Worm (Caenorhabditis elegans) whole organism, L4 larva: Measurements from ENCODE around the gene nlp-45.

Source experiments
- F26F4.8 ChIP-seq: fragments of 200-800 bp; sonication (Bioruptor generic); conservative IDR thresholded peaks from 2 replicates; pipeline ENCODE4 v1.3.6; 2022; ENCODE audit warnings: missing genetic modification characterization, missing compliant biosample characterization
- Y105C5A.15 ChIP-seq: fragments of 200-800 bp; sonication (Bioruptor generic); IDR thresholded peaks from 2 replicates; pipeline ENCODE4 v1.3.6; 2022; ENCODE audit warnings: missing genetic modification characterization, missing compliant biosample characterization
- ZK337.2 ChIP-seq: fragments of 200-800 bp; sonication (Bioruptor generic); IDR thresholded peaks from 2 replicates; pipeline ENCODE4 v1.3.6; 2022; ENCODE audit warnings: missing genetic modification reagents, missing genetic modification characterization, missing compliant biosample characterization
- aha-1 ChIP-seq: fragments of 150-350 bp; peaks from one replicate; lab custom pipeline; 2014; ENCODE audit warnings: missing biosample characterization, missing genetic modification characterization
- ama-1 ChIP-seq: fragments of 150-350 bp; optimal IDR thresholded peaks from 2 replicates; lab custom pipeline; 2014; ENCODE audit warnings: inconsistent platforms, mixed read lengths
- ceh-82 ChIP-seq: sonication (generic microtip); optimal IDR thresholded peaks from 2 replicates; lab custom pipeline; 2017; ENCODE audit warnings: missing biosample characterization, missing genetic modification characterization
- daf-16 ChIP-seq, 3 experiments: sonication (generic microtip); optimal IDR thresholded peaks; 2 replicates each; lab custom pipeline; 2016 to 2017; ENCODE audit warnings: missing genetic modification characterization in 3 of 3, missing genetic modification reagents in 3 of 3, mild to moderate bottlenecking in 2 of 3, missing compliant biosample characterization in 2 of 3, missing biosample characterization in 1 of 3, moderate library complexity in 1 of 3
- dmd-6 ChIP-seq: fragments of 200-800 bp; sonication (Bioruptor generic); IDR thresholded peaks from 2 replicates; pipeline ENCODE4 v1.3.6; 2022; ENCODE audit warnings: missing genetic modification reagents, missing genetic modification characterization, missing compliant biosample characterization
- duxl-1 ChIP-seq: sonication (generic microtip); optimal IDR thresholded peaks from 2 replicates; lab custom pipeline; 2016; ENCODE audit warnings: mild to moderate bottlenecking, missing genetic modification characterization, moderate library complexity, missing compliant biosample characterization; ENCODE audit not compliant: poor library complexity
- dve-1 ChIP-seq: sonication (generic microtip); optimal IDR thresholded peaks from 2 replicates; lab custom pipeline; 2017; ENCODE audit warnings: antibody characterized with exemption, mild to moderate bottlenecking, missing genetic modification characterization, missing compliant biosample characterization; ENCODE audit not compliant: insufficient read depth
- fos-1 ChIP-seq: fragments of 150-350 bp; optimal IDR thresholded peaks from 2 replicates; lab custom pipeline; 2014; ENCODE audit warnings: missing biosample characterization, missing genetic modification characterization
- hlh-11 ChIP-seq: fragments of 200-800 bp; sonication (Bioruptor generic); optimal IDR thresholded peaks from 2 replicates; lab custom pipeline; 2018; ENCODE audit warnings: mild to moderate bottlenecking, missing genetic modification characterization, missing compliant biosample characterization
- hlh-30 ChIP-seq: sonication (generic microtip); optimal IDR thresholded peaks from 2 replicates; lab custom pipeline; 2017; ENCODE audit warnings: antibody characterized with exemption, mild to moderate bottlenecking, missing genetic modification characterization, missing compliant biosample characterization; ENCODE audit not compliant: insufficient read depth
- hmg-1.1 ChIP-seq: fragments of 200-800 bp; sonication (Bioruptor generic); IDR thresholded peaks from 2 replicates; pipeline ENCODE4 v1.3.6; 2022; ENCODE audit warnings: missing genetic modification reagents, missing genetic modification characterization, missing compliant biosample characterization
- lin-13 ChIP-seq: fragments of 150-350 bp; optimal IDR thresholded peaks from 2 replicates; lab custom pipeline; 2014; ENCODE audit warnings: missing biosample characterization, missing genetic modification reagents, missing genetic modification characterization
- mep-1 ChIP-seq: fragments of 150-350 bp; sonication (generic microtip); optimal IDR thresholded peaks from 3 replicates; lab custom pipeline; 2014; ENCODE audit warnings: missing biosample characterization, missing genetic modification characterization
- mes-2 ChIP-seq: sonication (generic microtip); optimal IDR thresholded peaks from 2 replicates; lab custom pipeline; 2016; ENCODE audit warnings: missing genotype, mild to moderate bottlenecking, missing genetic modification characterization, missing compliant biosample characterization; ENCODE audit not compliant: poor library complexity, severe bottlenecking
- mxl-3 ChIP-seq: fragments of 200-800 bp; sonication (Bioruptor generic); optimal IDR thresholded peaks from 2 replicates; lab custom pipeline; 2018; ENCODE audit warnings: mild to moderate bottlenecking, missing genetic modification characterization, missing compliant biosample characterization
- nhr-111 ChIP-seq: fragments of 200-800 bp; sonication (Bioruptor generic); optimal IDR thresholded peaks from 2 replicates; lab custom pipeline; 2018; ENCODE audit warnings: mild to moderate bottlenecking, missing genetic modification characterization, missing compliant biosample characterization
- nhr-25 ChIP-seq: sonication (generic microtip); optimal IDR thresholded peaks from 2 replicates; lab custom pipeline; 2017; ENCODE audit warnings: missing genetic modification characterization, mild to moderate bottlenecking, missing compliant biosample characterization, antibody characterized with exemption, moderate library complexity, borderline replicate concordance; ENCODE audit not compliant: insufficient read depth
- nhr-28 ChIP-seq: fragments of 150-350 bp; optimal IDR thresholded peaks from 2 replicates; lab custom pipeline; 2014; ENCODE audit warnings: missing biosample characterization, missing genetic modification characterization
- nhr-6 ChIP-seq: fragments of 150-350 bp; optimal IDR thresholded peaks from 2 replicates; lab custom pipeline; 2014; ENCODE audit warnings: missing biosample characterization, missing genetic modification characterization
- nhr-77 ChIP-seq: fragments of 150-350 bp; optimal IDR thresholded peaks from 2 replicates; lab custom pipeline; 2014; ENCODE audit warnings: missing biosample characterization, missing genetic modification characterization
- pha-4 ChIP-seq, 2 experiments: fragments of 150-350 bp in 1 of 2; fragments of 200-800 bp in 1 of 2; sonication (Bioruptor generic) in 1 of 2; IDR thresholded peaks in 1 of 2; optimal IDR thresholded peaks in 1 of 2; 2 replicates each; pipeline versions ENCODE4 v1.3.6 to Lab custom; 2014 to 2022; ENCODE audit warnings: missing genetic modification characterization in 2 of 2, missing genetic modification reagents in 2 of 2, missing biosample characterization in 1 of 2, missing compliant biosample characterization in 1 of 2
- php-3 ChIP-seq: fragments of 200-800 bp; sonication (Bioruptor generic); IDR thresholded peaks from 2 replicates; pipeline ENCODE4 v1.3.6; 2022; ENCODE audit warnings: missing genetic modification reagents, missing genetic modification characterization, missing compliant biosample characterization
- pqm-1 ChIP-seq: sonication (generic microtip); optimal IDR thresholded peaks from 2 replicates; lab custom pipeline; 2017; ENCODE audit warnings: missing biosample characterization, missing genetic modification characterization
- rbr-2 ChIP-seq: sonication (generic microtip); optimal IDR thresholded peaks from 2 replicates; lab custom pipeline; 2016; ENCODE audit warnings: missing genotype, missing genetic modification characterization, missing compliant biosample characterization
- snpc-4 ChIP-seq: fragments of 150-350 bp; optimal IDR thresholded peaks from 2 replicates; lab custom pipeline; 2014; ENCODE audit warnings: missing biosample characterization, missing genetic modification characterization

Gene nlp-45

DNA sequence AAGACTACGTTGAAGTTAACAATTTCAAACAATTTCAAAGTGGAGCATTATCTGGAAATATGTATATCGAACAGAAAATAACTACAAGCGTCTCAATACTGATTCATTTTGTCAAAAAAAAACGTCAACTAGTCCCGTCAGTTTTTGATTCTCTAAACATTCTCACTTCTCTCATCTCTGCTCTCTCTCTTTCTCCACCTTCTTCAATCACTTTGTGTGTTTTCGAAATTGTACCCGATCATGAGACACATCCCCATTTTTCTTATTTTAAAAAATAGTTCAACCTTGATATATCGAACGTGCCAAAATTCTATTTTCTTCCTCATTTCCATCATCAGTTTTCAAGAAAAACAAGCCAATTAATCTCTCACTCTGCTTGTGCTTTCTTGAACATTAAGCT, 42.7 kb upstream of the nlp-45 start:
- TF ChIP-seq ama-1 (lab: Kevin White, UChicago), result no peak
- peak; percentile 44 for TF ChIP-seq nhr-28
- TF ChIP-seq daf-16 (GFP tag; optimal IDR thresholded peaks at IDR 0.05; lab: Kevin White, UChicago), result peak in 1 of 2 experiments; percentile 4
- TF ChIP-seq daf-16 (tag; optimal IDR thresholded peaks at IDR 0.05; lab: Kevin White, UChicago), result no peak
- peak; percentile 36 for TF ChIP-seq hlh-30 (tag; lab: Kevin White, UChicago)

DNA sequence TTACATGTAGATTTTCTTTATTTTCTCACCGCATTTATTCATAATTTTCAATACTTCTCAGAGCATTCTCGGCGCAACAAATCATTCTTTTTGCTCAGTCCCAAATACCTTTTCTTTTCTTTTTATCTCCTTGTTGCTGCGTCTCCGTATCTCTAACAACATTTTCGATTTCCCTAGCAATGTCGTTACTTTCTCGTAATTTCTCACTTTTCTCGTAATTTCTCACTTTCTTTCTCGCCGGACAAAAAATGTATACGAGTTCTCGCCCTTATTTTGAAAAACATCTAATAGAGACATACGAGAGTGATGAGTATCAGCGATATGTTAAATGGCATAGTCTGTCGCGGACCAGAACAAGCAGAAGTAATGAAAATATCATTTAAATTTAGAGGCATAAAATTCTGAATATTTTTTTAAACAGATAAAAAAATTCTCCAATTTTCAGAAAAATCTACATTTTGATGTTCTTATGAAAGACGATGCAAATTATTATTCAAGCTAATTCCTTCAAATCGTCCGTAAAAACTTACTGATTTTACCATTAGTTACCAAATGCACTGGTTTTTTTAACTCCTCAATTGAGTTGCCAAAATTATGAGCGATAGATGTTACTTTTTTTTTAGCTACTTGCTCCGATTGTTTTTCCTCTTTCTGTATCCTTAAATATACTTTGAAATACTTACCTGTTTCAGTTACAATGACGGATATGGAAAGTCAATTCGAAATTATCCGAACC, 37.4 kb upstream of the nlp-45 start, which contains the start of gene F47G3.3:
Gene F47G3.3 (plus strand): TSS at position 686 of the 736 bp plus-strand sequence.
- peak; percentile 60 for TF ChIP-seq aha-1 (tag; lab: Kevin White, UChicago)
- no peak for TF ChIP-seq nhr-111 (GFP tag; lab: Kevin White, UChicago)
- TF ChIP-seq, all 104 proteins: peak for 1

- TF ChIP-seq nhr-25 (tag; lab: Kevin White, UChicago) (no peak), lin-13 (GFP tag; lab: Kevin White, UChicago) (peak; percentile 9), aha-1 (tag; lab: Kevin White, UChicago) (peak; percentile 79), nhr-77 (tag; lab: Kevin White, UChicago) (peak; percentile 21), fos-1 (tag; lab: Kevin White, UChicago) (no peak), mxl-3 (GFP tag; lab: Kevin White, UChicago) (peak; percentile 52), hlh-30 (tag; lab: Kevin White, UChicago) (peak; percentile 41), pqm-1 (peak; percentile 78), mep-1 (tag; lab: Kevin White, UChicago) (peak; percentile 35), snpc-4 (no peak), ZK337.2 (no peak), hlh-11 (tag; lab: Kevin White, UChicago) (peak; percentile 69), nhr-28 (peak; percentile 65), dmd-6 (GFP tag; lab: Robert Waterston, UW) (peak; percentile 59), mes-2 (tag; lab: Kevin White, UChicago) (peak; percentile 61), daf-16 (GFP tag; optimal IDR thresholded peaks at IDR 0.05; lab: Kevin White, UChicago) (no peak), daf-16 (tag; optimal IDR thresholded peaks at IDR 0.05; lab: Kevin White, UChicago) (peak; percentile 82), hmg-1.1 (GFP tag; lab: Robert Waterston, UW) (no peak), nhr-6 (tag; lab: Kevin White, UChicago) (peak; percentile 46), dve-1 (peak; percentile 63)
Observed at ce11 chrX:2372134-2372533, 34.0 kb upstream of the nlp-45 start.

ce11 chrX:2370655-2371054, 32.5 kb upstream of the nlp-45 start:
- TF ChIP-seq rbr-2 (tag; lab: Kevin White, UChicago) (no peak), mes-2 (tag; lab: Kevin White, UChicago) (peak; percentile 3), hlh-11 (tag; lab: Kevin White, UChicago) (peak; percentile 38), ama-1 (lab: Kevin White, UChicago) (no peak), pqm-1 (peak; percentile 82), duxl-1 (tag; lab: Kevin White, UChicago) (no peak), daf-16 (GFP tag; optimal IDR thresholded peaks at IDR 0.05; lab: Kevin White, UChicago) (no peak), daf-16 (tag; optimal IDR thresholded peaks at IDR 0.05; lab: Kevin White, UChicago) (peak; percentile 72), nhr-6 (tag; lab: Kevin White, UChicago) (no peak), php-3 (GFP tag; lab: Robert Waterston, UW) (peak; percentile 43; the same call in 1 of the 2 replicates), dve-1 (peak; percentile 39), mxl-3 (GFP tag; lab: Kevin White, UChicago) (peak; percentile 38), nhr-28 (peak; percentile 54)

ce11 chrX:2369073-2369472, 31.0 kb upstream of the nlp-45 start:
- no peak for TF ChIP-seq Y105C5A.15 (GFP tag; lab: Robert Waterston, UW)
- TF ChIP-seq pha-4 (GFP tag; IDR thresholded peaks at IDR 0.05; lab: Robert Waterston, UW), result no peak
- no peak for TF ChIP-seq pha-4 (tag; optimal IDR thresholded peaks at IDR 0.05; lab: Kevin White, UChicago)
- TF ChIP-seq F26F4.8, result no peak
- TF ChIP-seq daf-16 (GFP tag; optimal IDR thresholded peaks at IDR 0.05; lab: Kevin White, UChicago), result no peak
- peak; percentile 89 for TF ChIP-seq daf-16 (tag; optimal IDR thresholded peaks at IDR 0.05; lab: Kevin White, UChicago)
- no peak for TF ChIP-seq ceh-82
- 0 out of 2 replicates have a peak, but pooled peaks have one; percentile 23 for TF ChIP-seq php-3 (GFP tag; lab: Robert Waterston, UW)
- TF ChIP-seq snpc-4, result no peak
- TF ChIP-seq dve-1, result peak; percentile 29
